Worm (Caenorhabditis elegans): ENCODE data around the gene tmed-12.
"Not testable (repeated sequence)": the region's sequence is repeated elsewhere in the genome, so short reads cannot be mapped to it uniquely, and the experiment has no call there.

tmed-12 gene

ce11 chrX:163034-163433 lies at the start of gene tmed-12:
tmed-12 (minus strand) TSS chrX:163134.
- TF ChIP-seq cog-1 (tag; optimal IDR thresholded peaks at IDR 0.05); ztf-29 (GFP tag; IDR thresholded peaks at IDR 0.05); klf-2 (GFP tag; conservative IDR thresholded peaks at IDR 0.05): not testable (repeated sequence)

- TF ChIP-seq ztf-29 (GFP tag; IDR thresholded peaks at IDR 0.05); flt-1 (GFP tag; IDR thresholded peaks at IDR 0.05); med-1 (GFP tag; optimal IDR thresholded peaks at IDR 0.05; ENCODE audit: insufficient read depth): not testable (repeated sequence)
These were observed 48.2 kb upstream of the tmed-12 start, which contains the start of gene Y73B3B.1 for ce11 chrX:211141-211540. Y73B3B.1 (minus strand) TSS chrX:211241.

DNA sequence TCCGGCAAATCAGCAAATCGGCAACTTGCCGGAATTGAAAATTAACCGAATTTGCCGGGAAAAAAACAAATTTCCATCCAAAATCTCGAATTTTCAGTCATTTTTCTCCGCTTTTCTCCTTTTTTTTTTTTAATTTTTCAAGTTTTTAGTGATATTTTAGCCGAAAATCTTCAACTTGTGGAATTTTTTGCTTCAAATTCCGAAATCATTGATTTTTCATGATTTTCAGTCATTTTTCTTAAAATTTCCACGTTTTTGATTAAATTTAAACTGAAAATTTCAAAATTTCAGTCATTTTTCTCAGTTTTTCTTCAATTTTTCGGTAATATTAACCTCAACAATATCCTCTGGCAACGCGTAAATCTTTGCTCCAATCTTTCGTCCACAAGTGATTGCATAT lies 46.8 kb upstream of the tmed-12 start, which contains the start of gene Y73B3B.3:
Gene Y73B3B.3 (plus strand): TSS at position 301 of the 400 bp plus-strand sequence.
- not testable (repeated sequence) for TF ChIP-seq med-1 (GFP tag; optimal IDR thresholded peaks at IDR 0.05; ENCODE audit: insufficient read depth); tab-1 (GFP tag; IDR thresholded peaks at IDR 0.05); flt-1 (GFP tag; IDR thresholded peaks at IDR 0.05)

- TF ChIP-seq flt-1 (GFP tag; IDR thresholded peaks at IDR 0.05) (no peak), med-1 (GFP tag; optimal IDR thresholded peaks at IDR 0.05; ENCODE audit: insufficient read depth) (no peak), tab-1 (GFP tag; IDR thresholded peaks at IDR 0.05) (no peak), ztf-29 (GFP tag; IDR thresholded peaks at IDR 0.05) (no peak), T22C8.4 (GFP tag; IDR thresholded peaks at IDR 0.05) (no peak), klf-2 (GFP tag; conservative IDR thresholded peaks at IDR 0.05) (no peak), ztf-23 (GFP tag; IDR thresholded peaks at IDR 0.05) (no peak), cog-1 (tag; optimal IDR thresholded peaks at IDR 0.05) (no peak), ref-1 (GFP tag; conservative IDR thresholded peaks at IDR 0.05) (no peak)
These were observed 33.5 kb upstream of the tmed-12 start for ce11 chrX:196403-196802.

- TF ChIP-seq klf-2 (GFP tag; conservative IDR thresholded peaks at IDR 0.05): no peak
- TF ChIP-seq T22C8.4 (GFP tag; IDR thresholded peaks at IDR 0.05): no peak
- TF ChIP-seq ztf-29 (GFP tag; IDR thresholded peaks at IDR 0.05): no peak
- TF ChIP-seq med-1 (GFP tag; optimal IDR thresholded peaks at IDR 0.05; ENCODE audit: insufficient read depth): no peak
- TF ChIP-seq ztf-23 (GFP tag; IDR thresholded peaks at IDR 0.05): no peak
- no peak for TF ChIP-seq ref-1 (GFP tag; conservative IDR thresholded peaks at IDR 0.05)
- TF ChIP-seq flt-1 (GFP tag; IDR thresholded peaks at IDR 0.05): no peak
- TF ChIP-seq tab-1 (GFP tag; IDR thresholded peaks at IDR 0.05): no peak
- no peak for TF ChIP-seq cog-1 (tag; optimal IDR thresholded peaks at IDR 0.05)
These were observed 29.6 kb upstream of the tmed-12 start, which contains the start of gene T08D2.8 for ce11 chrX:192534-192933. T08D2.8 (plus strand) TSS chrX:192834.

DNA sequence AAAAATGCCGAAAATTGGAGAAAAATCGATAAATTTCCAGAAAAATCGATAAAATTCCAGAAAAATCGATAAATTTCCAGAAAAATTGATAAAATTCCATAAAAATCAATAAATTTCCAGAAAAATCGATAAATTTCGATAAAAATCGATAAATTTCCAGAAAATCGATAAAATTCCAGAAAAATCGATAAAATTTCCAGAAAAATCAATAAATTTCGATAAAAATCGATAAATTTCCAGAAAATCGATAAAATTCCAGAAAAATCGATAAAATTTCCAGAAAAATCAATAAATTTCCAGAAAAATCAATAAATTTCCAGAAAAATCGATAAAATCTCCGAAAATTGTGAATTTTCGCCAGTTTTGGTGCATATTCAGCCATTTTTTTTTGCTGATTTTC lies 20.6 kb upstream of the tmed-12 start:
- TF ChIP-seq T22C8.4 (GFP tag; IDR thresholded peaks at IDR 0.05): peak; percentile 94

DNA sequence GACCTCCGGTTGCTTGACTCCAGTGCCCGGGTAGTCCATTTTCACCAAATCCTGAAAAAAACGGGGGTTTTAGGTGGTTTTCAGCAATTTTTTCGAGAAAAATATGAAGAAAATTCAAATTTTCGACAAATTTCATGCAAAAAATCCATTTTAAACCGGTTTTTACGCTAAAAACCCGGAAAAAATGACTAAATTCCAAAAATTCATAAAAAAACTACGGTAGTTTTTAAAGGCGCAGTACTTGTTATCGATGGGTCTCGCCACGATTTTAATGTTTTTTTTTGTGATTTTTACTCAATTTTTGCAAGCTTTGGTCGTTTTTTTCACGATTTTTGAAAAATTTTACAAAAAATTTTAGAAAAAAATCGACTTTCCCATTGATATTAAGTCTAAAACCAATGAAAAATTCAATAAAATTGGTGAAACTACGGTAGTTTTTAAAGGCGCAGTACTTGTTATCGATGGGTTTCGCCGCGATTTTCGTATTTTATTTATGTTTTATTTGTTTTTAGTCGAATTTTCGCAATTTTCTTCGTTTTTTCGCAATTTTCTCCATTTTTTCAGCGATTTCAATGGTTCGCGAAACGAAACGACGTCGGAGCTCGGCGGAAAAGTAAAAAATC lies 19.3 kb upstream of the tmed-12 start, which contains the start of the genes T08D2.6 and chkr-1:
Gene T08D2.6 (minus strand): TSS at position 51 of the 623 bp plus-strand sequence.
Gene chkr-1 (plus strand): TSS at position 573 of the 623 bp plus-strand sequence.
- TF ChIP-seq ztf-23, tab-1, flt-1 (GFP tag; IDR thresholded peaks at IDR 0.05): not testable (repeated sequence)

ce11 chrX:177075-177474 lies 14.1 kb upstream of the tmed-12 start, which contains the start of the genes T08D2.5 and T08D2.4:
T08D2.5 (plus strand) TSS chrX:177375.
T08D2.4 (plus strand) TSS chrX:177396.
- TF ChIP-seq tab-1 (GFP tag; IDR thresholded peaks at IDR 0.05): no peak
- no peak for TF ChIP-seq ztf-23 (GFP tag; IDR thresholded peaks at IDR 0.05)
- TF ChIP-seq med-1 (GFP tag; optimal IDR thresholded peaks at IDR 0.05; ENCODE audit: insufficient read depth): no peak

DNA sequence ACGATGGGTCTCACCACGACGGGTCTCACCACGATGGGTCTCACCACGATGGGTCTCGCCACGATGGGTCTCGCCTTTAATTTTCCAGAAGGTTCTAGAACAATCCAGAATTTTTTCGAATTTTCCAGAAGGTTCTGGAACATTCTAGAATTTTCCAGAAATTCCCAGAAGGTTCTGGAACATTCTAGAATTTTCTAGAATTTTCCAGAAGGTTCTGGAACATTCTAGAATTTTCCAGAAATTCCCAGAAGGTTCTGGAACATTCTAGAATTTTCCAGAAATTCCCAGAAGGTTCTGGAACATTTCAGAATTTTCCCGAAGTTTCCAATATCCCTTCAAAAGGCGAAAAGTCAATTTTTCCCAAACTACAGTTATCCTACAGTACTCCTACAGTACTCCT lies 6.6 kb upstream of the tmed-12 start:
- peak; percentile 72 for TF ChIP-seq flt-1 (GFP tag; IDR thresholded peaks at IDR 0.05)

ce11 chrX:147824-148223 lies 15.1 kb downstream of the tmed-12 start, which contains the start of gene Y73B3A.11:
Y73B3A.11 (plus strand) TSS chrX:148124.
- no peak for TF ChIP-seq cog-1 (tag; optimal IDR thresholded peaks at IDR 0.05)
- TF ChIP-seq tab-1 (GFP tag; IDR thresholded peaks at IDR 0.05): no peak
- TF ChIP-seq med-1 (GFP tag; optimal IDR thresholded peaks at IDR 0.05; ENCODE audit: insufficient read depth): no peak
- no peak for TF ChIP-seq flt-1 (GFP tag; IDR thresholded peaks at IDR 0.05)
- no peak for TF ChIP-seq ref-1 (GFP tag; conservative IDR thresholded peaks at IDR 0.05)
- no peak for TF ChIP-seq ztf-23 (GFP tag; IDR thresholded peaks at IDR 0.05)
- no peak for TF ChIP-seq T22C8.4 (GFP tag; IDR thresholded peaks at IDR 0.05)
- TF ChIP-seq klf-2 (GFP tag; conservative IDR thresholded peaks at IDR 0.05): no peak
- no peak for TF ChIP-seq ztf-29 (GFP tag; IDR thresholded peaks at IDR 0.05)

DNA sequence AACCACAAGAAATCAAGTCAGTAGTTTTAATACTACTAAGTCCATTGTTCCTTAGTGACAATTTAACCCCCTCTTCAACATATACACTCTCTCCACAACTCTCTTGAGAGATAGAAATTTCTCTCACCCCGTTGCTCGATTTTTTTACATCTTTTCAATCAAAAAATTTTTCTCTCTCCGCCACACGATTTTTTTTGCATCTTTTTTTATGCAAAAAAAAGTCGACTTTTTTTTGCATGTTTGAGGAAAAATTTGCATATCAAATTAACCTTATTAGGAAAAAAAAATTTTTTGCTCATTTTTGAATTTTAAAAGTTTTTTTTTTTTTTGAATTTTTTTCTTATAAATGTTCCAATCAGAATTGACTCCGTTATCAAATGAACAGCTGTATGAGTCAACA lies 16.1 kb downstream of the tmed-12 start:
- TF ChIP-seq cog-1 (tag; optimal IDR thresholded peaks at IDR 0.05) (no peak), med-1 (GFP tag; optimal IDR thresholded peaks at IDR 0.05; ENCODE audit: insufficient read depth) (no peak), tab-1 (GFP tag; IDR thresholded peaks at IDR 0.05) (no peak), ref-1 (GFP tag; conservative IDR thresholded peaks at IDR 0.05) (no peak), flt-1 (GFP tag; IDR thresholded peaks at IDR 0.05) (no peak), T22C8.4 (GFP tag; IDR thresholded peaks at IDR 0.05) (no peak), ztf-23 (GFP tag; IDR thresholded peaks at IDR 0.05) (no peak), ztf-29 (GFP tag; IDR thresholded peaks at IDR 0.05) (no peak), klf-2 (GFP tag; conservative IDR thresholded peaks at IDR 0.05) (no peak)

Measured in whole organism, midembryonic.